Fruit fly (Drosophila melanogaster) Kc167 (cell line): ENCODE measurements around the gene H15.

Experiments used
- Myc ChIP-seq: fragments of >200 bp; optimal IDR thresholded peaks from 2 replicates; lab custom pipeline; 2017; ENCODE audit warnings: missing external identifiers
- Sin3A ChIP-seq: fragments of >200 bp; optimal IDR thresholded peaks from 2 replicates; lab custom pipeline; 2018; ENCODE audit warnings: missing external identifiers
- h ChIP-seq: fragments of >200 bp; optimal IDR thresholded peaks from 3 replicates; lab custom pipeline; 2018; ENCODE audit warnings: missing external identifiers
- insv ChIP-seq: fragments of >200 bp; optimal IDR thresholded peaks from 3 replicates; lab custom pipeline; 2018; ENCODE audit warnings: missing external identifiers
- psq ChIP-seq: fragments of >200 bp; optimal IDR thresholded peaks from 2 replicates; lab custom pipeline; 2017; ENCODE audit warnings: missing external identifiers
- ttk ChIP-seq: sonication (Bioruptor generic); optimal IDR thresholded peaks from 2 replicates; lab custom pipeline; 2017; ENCODE audit warnings: missing external identifiers

The H15 gene

DNA sequence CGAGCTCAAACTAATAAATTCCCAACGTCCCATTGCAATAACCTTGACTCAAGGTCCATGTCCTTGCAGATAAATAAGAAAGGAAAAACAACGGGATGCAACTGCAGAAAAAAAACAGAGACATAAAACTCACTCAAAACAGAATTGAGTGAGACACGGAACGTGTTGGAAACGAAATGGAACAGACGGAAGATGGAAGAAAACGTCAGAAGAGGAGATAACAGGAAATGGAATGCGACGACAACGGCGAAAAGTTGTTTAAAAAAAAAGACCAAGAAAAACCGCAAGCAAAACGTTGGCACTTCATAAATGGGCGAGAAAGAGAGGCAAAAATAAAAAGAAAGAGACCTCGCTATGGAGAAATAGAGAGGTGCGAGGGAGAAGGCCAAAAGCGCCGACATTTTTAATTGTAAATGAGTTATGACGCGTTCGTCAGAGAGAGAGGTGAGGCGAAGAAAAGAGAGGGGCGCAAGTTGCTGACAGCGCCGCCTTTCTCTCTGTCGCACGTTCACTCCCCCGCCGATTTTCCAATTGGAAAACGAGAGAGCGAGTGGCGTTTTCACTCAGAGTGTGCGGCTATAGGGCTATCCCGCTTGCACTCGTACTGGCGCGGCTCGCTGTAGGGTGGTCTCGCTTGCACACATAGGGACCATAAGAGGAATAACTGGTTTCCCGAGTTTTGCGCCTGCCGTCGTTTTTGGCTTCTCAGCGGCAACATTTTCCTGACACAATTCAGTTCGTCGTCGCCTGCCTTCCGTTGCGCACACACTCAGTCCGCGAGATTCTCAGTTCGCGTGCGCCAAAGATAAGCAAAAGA is 57.0 kb downstream of the H15 start, which contains the start of gene mid:
Gene mid (plus strand): TSS at position 733 of the 817 bp plus-strand sequence.
- TF ChIP-seq Sin3A (lab: Kevin White, UChicago) (no peak), h (no peak), insv (lab: Kevin White, UChicago) (no peak), psq (no peak), Myc (no peak), ttk (lab: Kevin White, UChicago) (no peak)

DNA sequence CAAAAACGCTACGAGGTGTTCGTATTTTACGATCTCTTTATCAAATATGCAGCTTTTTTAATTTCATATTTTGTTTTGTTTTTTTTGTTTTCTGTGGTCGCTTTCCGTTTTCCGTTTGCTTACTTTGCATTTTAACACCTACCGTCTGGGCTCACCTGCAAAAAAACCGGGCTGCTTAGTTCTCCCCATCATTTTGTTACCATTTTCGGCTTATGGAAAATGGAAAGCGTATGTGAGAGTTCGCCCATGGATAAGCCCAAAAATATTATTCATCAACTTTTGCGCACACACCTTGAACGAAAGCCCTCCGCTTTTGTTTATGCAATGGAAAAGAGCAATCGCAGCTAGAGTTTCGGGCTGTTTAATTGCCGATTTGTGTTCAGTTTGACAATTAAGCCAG is 58.9 kb downstream of the H15 start:
- no peak for TF ChIP-seq psq
- no peak for TF ChIP-seq Myc
- no peak for TF ChIP-seq ttk (lab: Kevin White, UChicago)
- TF ChIP-seq h, result no peak
- TF ChIP-seq insv (lab: Kevin White, UChicago), result no peak
- no peak for TF ChIP-seq Sin3A (lab: Kevin White, UChicago)
